Worm (Caenorhabditis elegans) whole organism, early embryonic: ENCODE results near the gene skr-18.

ENCODE experiments used
- ama-1 ChIP-seq: fragments of 150-350 bp; optimal IDR thresholded peaks from 2 replicates; lab custom pipeline; 2014
- flt-1 ChIP-seq: fragments of 200-800 bp; sonication (Bioruptor generic); IDR thresholded peaks from 2 replicates; pipeline ENCODE4 v1.3.6; 2022; ENCODE audit warnings: missing genetic modification characterization, missing compliant biosample characterization
- hmbx-1 ChIP-seq: sonication (generic microtip); optimal IDR thresholded peaks from 2 replicates; lab custom pipeline; 2016; ENCODE audit warnings: mild to moderate bottlenecking, missing genetic modification characterization, missing compliant biosample characterization
- scrt-1 ChIP-seq: fragments of 200-800 bp; sonication (Bioruptor generic); IDR thresholded peaks from 2 replicates; pipeline ENCODE4 v1.3.6; 2022; ENCODE audit warnings: missing genetic modification characterization, missing compliant biosample characterization
- sea-1 ChIP-seq: fragments of 200-800 bp; sonication (Bioruptor generic); conservative IDR thresholded peaks from 2 replicates; pipeline ENCODE4 v1.3.6; 2022; ENCODE audit warnings: missing genetic modification characterization, missing compliant biosample characterization
- tra-4 ChIP-seq: sonication (generic microtip); optimal IDR thresholded peaks from 2 replicates; lab custom pipeline; 2017; ENCODE audit warnings: missing genetic modification characterization, missing compliant biosample characterization

- no peak for TF ChIP-seq ama-1 (lab: Kevin White, UChicago)
- no peak for TF ChIP-seq scrt-1 (GFP tag; lab: Robert Waterston, UW)
- TF ChIP-seq flt-1 (GFP tag; lab: Robert Waterston, UW): no peak
- TF ChIP-seq hmbx-1 (tag; lab: Kevin White, UChicago): no peak
- TF ChIP-seq sea-1 (GFP tag; lab: Robert Waterston, UW): no peak
- no peak for TF ChIP-seq tra-4
Observed at ce11 chrIV:773580-773979, 21.7 kb downstream of the skr-18 start.
